Worm (Caenorhabditis elegans): ENCODE results near the gene mdt-15.

DNA sequence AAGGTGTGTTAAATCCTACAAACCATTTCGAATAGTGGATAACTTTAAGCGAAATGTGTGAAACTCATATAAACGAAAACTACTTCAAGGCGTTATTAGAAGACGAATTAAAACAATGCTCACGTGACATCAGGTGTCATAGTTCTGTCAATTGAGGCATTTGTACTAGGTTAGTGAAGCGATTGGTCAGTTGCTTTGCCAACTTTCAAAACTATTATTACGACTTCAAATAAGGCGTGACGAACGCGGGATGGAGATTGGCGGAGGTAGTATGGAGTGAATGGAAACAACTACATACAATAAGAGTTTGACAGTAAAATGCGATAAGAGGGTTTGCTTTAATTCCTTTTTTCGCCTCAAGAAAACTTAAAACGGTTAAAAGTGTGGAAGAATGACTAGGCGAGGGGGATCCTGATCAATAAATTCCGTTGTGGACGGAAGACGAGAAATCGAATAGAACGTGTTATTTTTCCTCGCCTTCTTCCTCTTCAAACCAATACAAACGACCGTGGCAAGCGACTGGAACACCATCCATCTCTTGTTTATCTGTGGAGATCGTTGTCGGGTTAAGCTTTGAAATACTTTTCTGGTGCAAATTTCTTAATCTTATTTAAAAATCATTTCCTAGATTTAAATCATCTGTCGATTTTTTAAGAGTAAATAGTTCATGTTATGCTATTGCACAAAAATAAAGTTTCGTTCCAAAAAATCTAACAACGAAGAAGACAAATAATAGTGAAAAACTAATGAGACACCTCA is 7.4 kb upstream of the mdt-15 start:
- TF ChIP-seq unc-62 (GFP tag; optimal IDR thresholded peaks at IDR 0.05 in 1 of 2): peak in 1 of 2 experiments; percentile 52
- no peak for TF ChIP-seq unc-62 (tag; optimal IDR thresholded peaks at IDR 0.05)
- TF ChIP-seq Y75B8A.6 (GFP tag; IDR thresholded peaks at IDR 0.05): no peak

Data from whole organism, L4 larva.